Worm (Caenorhabditis elegans): ENCODE results near the gene dyrb-1.

The dyrb-1 gene

DNA sequence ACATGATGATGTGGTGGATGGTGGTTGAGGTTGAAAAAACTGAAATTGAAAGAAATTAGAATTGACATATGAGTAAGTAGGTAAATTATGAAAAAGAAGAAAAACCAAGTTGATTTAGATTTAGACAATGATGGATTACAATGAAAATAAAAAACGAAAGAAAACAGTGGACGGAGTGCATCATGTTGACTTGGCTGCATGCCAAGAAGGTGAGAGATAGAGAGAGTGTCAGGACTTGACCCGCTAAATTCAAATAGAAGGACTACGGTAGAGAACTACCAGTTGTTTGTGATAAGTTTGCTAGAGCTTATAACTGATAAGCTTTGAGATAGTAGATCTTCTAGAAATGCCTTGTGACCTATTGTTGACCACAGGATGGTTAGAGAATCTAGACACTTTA lies 45.8 kb downstream of the dyrb-1 start, which contains the start of gene T24B8.3:
TSS of gene T24B8.3 (minus strand) at position 39 of the 400 bp plus-strand sequence.
- no peak for TF ChIP-seq unc-62 (GFP tag; optimal IDR thresholded peaks at IDR 0.05)

- no peak for TF ChIP-seq unc-62 (GFP tag; optimal IDR thresholded peaks at IDR 0.05)
These were observed 46.6 kb downstream of the dyrb-1 start for ce11 chrII:9060332-9060840.

ce11 chrII:9059010-9059409 lies 47.9 kb downstream of the dyrb-1 start:
- TF ChIP-seq unc-62 (GFP tag; optimal IDR thresholded peaks at IDR 0.05), result no peak

ce11 chrII:9057035-9057668 lies 49.8 kb downstream of the dyrb-1 start, which contains the start of gene rpl-32:
rpl-32 (minus strand) TSS chrII:9057085.
- TF ChIP-seq unc-62 (GFP tag; optimal IDR thresholded peaks at IDR 0.05), result no peak
